Worm (Caenorhabditis elegans) whole organism, L1 larva: Measurements from ENCODE around the gene nhr-78.

Experiments
- C04F5.9 ChIP-seq: sonication (generic microtip); optimal IDR thresholded peaks from 2 replicates; lab custom pipeline; 2016; ENCODE audit warnings: missing genetic modification characterization, missing compliant biosample characterization
- C16A3.4 ChIP-seq: fragments of 150-350 bp; optimal IDR thresholded peaks from 2 replicates; lab custom pipeline; 2014; ENCODE audit warnings: missing biosample characterization, missing genetic modification characterization
- blmp-1 ChIP-seq: fragments of 150-350 bp; optimal IDR thresholded peaks from 2 replicates; lab custom pipeline; 2014; ENCODE audit warnings: missing biosample characterization, missing genetic modification characterization
- ceh-8 ChIP-seq: fragments of 200-800 bp; sonication (Bioruptor generic); optimal IDR thresholded peaks from 2 replicates; lab custom pipeline; 2018; ENCODE audit warnings: mild to moderate bottlenecking, missing genetic modification characterization, moderate library complexity, missing compliant biosample characterization
- ceh-82 ChIP-seq, 3 experiments: fragments of 150-350 bp in 1 of 3; sonication (generic microtip) in 2 of 3; optimal IDR thresholded peaks; 2 replicates each; lab custom pipeline; 2014 to 2017; ENCODE audit warnings: missing biosample characterization in 3 of 3, missing genetic modification characterization in 3 of 3
- ceh-90 ChIP-seq: sonication (generic microtip); optimal IDR thresholded peaks from 2 replicates; lab custom pipeline; 2016; ENCODE audit warnings: missing genetic modification characterization, missing compliant biosample characterization
- dpl-1 ChIP-seq, 3 experiments: fragments of 150-350 bp in 2 of 3; sonication (generic microtip) in 1 of 3; optimal IDR thresholded peaks; 2 replicates each; lab custom pipeline; 2014 to 2017; ENCODE audit warnings: missing biosample characterization in 3 of 3, missing genetic modification characterization in 3 of 3, missing genetic modification reagents in 3 of 3
- dsc-1 ChIP-seq: sonication (generic microtip); optimal IDR thresholded peaks from 2 replicates; lab custom pipeline; 2016; ENCODE audit warnings: mild to moderate bottlenecking, missing genetic modification characterization, missing compliant biosample characterization
- efl-1 ChIP-seq, 4 experiments: fragments of 150-350 bp; optimal IDR thresholded peaks in 3 of 4; peaks in 1 of 4; 1 replicate in 1 of 4; 2 replicates in 3 of 4; lab custom pipeline; 2014; ENCODE audit warnings: missing biosample characterization in 2 of 4, missing genetic modification characterization in 2 of 4, missing genetic modification reagents in 2 of 4
- egl-13 ChIP-seq: sonication (generic microtip); optimal IDR thresholded peaks from 2 replicates; lab custom pipeline; 2016; ENCODE audit warnings: missing genotype, missing genetic modification reagents, missing genetic modification characterization, missing compliant biosample characterization
- egl-27 ChIP-seq, 2 experiments: fragments of 150-350 bp in 1 of 2; sonication (generic microtip); optimal IDR thresholded peaks; 3 replicates each; lab custom pipeline; 2017 to 2018; ENCODE audit warnings: missing biosample characterization in 2 of 2, missing genetic modification characterization in 2 of 2, missing genetic modification reagents in 2 of 2
- elt-2 ChIP-seq: sonication (generic microtip); optimal IDR thresholded peaks from 2 replicates; lab custom pipeline; 2016; ENCODE audit warnings: missing genetic modification characterization, mild to moderate bottlenecking, inconsistent platforms, missing compliant biosample characterization, missing genetic modification reagents
- ets-5 ChIP-seq: fragments of 200-800 bp; sonication (Bioruptor generic); IDR thresholded peaks from 2 replicates; pipeline ENCODE4 v1.3.6; 2022; ENCODE audit warnings: missing genetic modification characterization, missing compliant biosample characterization
- hlh-17 ChIP-seq: fragments of 200-800 bp; sonication (Bioruptor generic); optimal IDR thresholded peaks from 2 replicates; lab custom pipeline; 2018; ENCODE audit warnings: missing genetic modification characterization, mild to moderate bottlenecking, missing compliant biosample characterization, moderate library complexity, borderline replicate concordance
- hlh-4 ChIP-seq: sonication (generic microtip); optimal IDR thresholded peaks from 2 replicates; lab custom pipeline; 2016; ENCODE audit warnings: mild to moderate bottlenecking, missing genetic modification characterization, missing compliant biosample characterization
- isw-1 ChIP-seq: fragments of 200-800 bp; sonication (Bioruptor generic); IDR thresholded peaks from 2 replicates; pipeline ENCODE4 v1.3.6; 2022; ENCODE audit warnings: missing genetic modification characterization, missing compliant biosample characterization
- jun-1 ChIP-seq: fragments of 150-350 bp; optimal IDR thresholded peaks from 2 replicates; lab custom pipeline; 2014; ENCODE audit warnings: missing biosample characterization, missing genetic modification reagents, missing genetic modification characterization
- lin-35 ChIP-seq, 2 experiments: fragments of 150-350 bp; optimal IDR thresholded peaks; 2 replicates each; lab custom pipeline; 2014; ENCODE audit warnings: missing biosample characterization in 2 of 2, missing genetic modification characterization in 2 of 2, missing genetic modification reagents in 2 of 2
- mef-2 ChIP-seq: fragments of 150-350 bp; optimal IDR thresholded peaks from 2 replicates; lab custom pipeline; 2014; ENCODE audit warnings: missing biosample characterization, missing genetic modification characterization
- nhr-12 ChIP-seq: sonication (generic microtip); optimal IDR thresholded peaks from 2 replicates; lab custom pipeline; 2017; ENCODE audit warnings: missing biosample characterization, missing genetic modification characterization
- nhr-19 ChIP-seq: fragments of 200-800 bp; sonication (Bioruptor generic); conservative IDR thresholded peaks from 2 replicates; pipeline ENCODE4 v1.3.6; 2022; ENCODE audit warnings: missing genetic modification characterization, missing compliant biosample characterization
- nhr-20 ChIP-seq: sonication (generic microtip); optimal IDR thresholded peaks from 2 replicates; lab custom pipeline; 2016; ENCODE audit warnings: mild to moderate bottlenecking, missing genetic modification characterization, missing compliant biosample characterization
- nhr-237 ChIP-seq: fragments of 150-350 bp; optimal IDR thresholded peaks from 2 replicates; lab custom pipeline; 2014; ENCODE audit warnings: missing biosample characterization, missing genetic modification characterization
- nhr-71 ChIP-seq: sonication (generic microtip); optimal IDR thresholded peaks from 2 replicates; lab custom pipeline; 2016; ENCODE audit warnings: mild to moderate bottlenecking, missing genetic modification characterization, moderate library complexity, missing compliant biosample characterization
- nhr-76 ChIP-seq: sonication (generic microtip); optimal IDR thresholded peaks from 2 replicates; lab custom pipeline; 2017; ENCODE audit warnings: missing biosample characterization, missing genetic modification characterization
- nhr-77 ChIP-seq: fragments of 150-350 bp; optimal IDR thresholded peaks from 2 replicates; lab custom pipeline; 2014; ENCODE audit warnings: missing biosample characterization, missing genetic modification characterization
- nhr-85 ChIP-seq: sonication (generic microtip); peaks from one replicate; lab custom pipeline; 2016; ENCODE audit warnings: missing genetic modification characterization, inconsistent platforms, missing compliant biosample characterization
- skn-1 ChIP-seq: fragments of 150-350 bp; optimal IDR thresholded peaks from 2 replicates; lab custom pipeline; 2014; ENCODE audit warnings: missing biosample characterization, missing genetic modification characterization
- snpc-4 ChIP-seq: fragments of 150-350 bp; optimal IDR thresholded peaks from 2 replicates; lab custom pipeline; 2014; ENCODE audit warnings: missing biosample characterization, missing genetic modification characterization
- snu-23 ChIP-seq: sonication (generic microtip); optimal IDR thresholded peaks from 2 replicates; lab custom pipeline; 2016; ENCODE audit warnings: missing genetic modification characterization, missing compliant biosample characterization
- sptf-1 ChIP-seq: fragments of 150-350 bp; optimal IDR thresholded peaks from 2 replicates; lab custom pipeline; 2014; ENCODE audit warnings: missing biosample characterization, missing genetic modification characterization
- unc-30 ChIP-seq: sonication (generic microtip); optimal IDR thresholded peaks from 2 replicates; lab custom pipeline; 2017; ENCODE audit warnings: missing biosample characterization, missing genetic modification characterization
- unc-62 ChIP-seq: fragments of 150-350 bp; optimal IDR thresholded peaks from 2 replicates; lab custom pipeline; 2014; ENCODE audit warnings: missing biosample characterization, missing genetic modification reagents, missing genetic modification characterization
- xbp-1 ChIP-seq: sonication (generic microtip); optimal IDR thresholded peaks from 2 replicates; lab custom pipeline; 2016; ENCODE audit warnings: missing genetic modification characterization, missing compliant biosample characterization

Gene nhr-78

DNA sequence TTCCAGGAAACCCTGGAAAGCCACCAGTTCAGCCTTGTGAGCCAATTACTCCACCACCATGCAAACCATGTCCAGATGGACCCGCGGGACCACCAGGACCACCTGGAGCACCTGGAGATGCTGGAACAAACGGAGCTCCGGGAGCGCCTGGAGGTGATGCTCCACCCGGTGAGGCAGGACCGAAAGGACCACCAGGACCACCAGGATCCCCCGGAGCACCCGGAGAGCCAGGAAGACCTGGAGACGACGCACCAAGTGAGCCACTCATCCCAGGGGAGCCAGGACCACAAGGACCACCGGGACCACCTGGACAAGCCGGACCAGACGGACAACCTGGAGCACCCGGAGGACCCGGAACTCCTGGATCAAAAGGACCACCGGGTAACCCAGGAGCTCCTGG, 13.0 kb downstream of the nhr-78 start:
- TF ChIP-seq lin-35 (GFP tag; optimal IDR thresholded peaks at IDR 0.05; lab: Kevin White, UChicago) (no peak), snu-23 (GFP tag; lab: Kevin White, UChicago) (no peak), nhr-71 (tag; lab: Kevin White, UChicago) (no peak), ceh-8 (GFP tag; lab: Kevin White, UChicago) (peak; percentile 74), nhr-76 (tag; lab: Kevin White, UChicago) (no peak)

DNA sequence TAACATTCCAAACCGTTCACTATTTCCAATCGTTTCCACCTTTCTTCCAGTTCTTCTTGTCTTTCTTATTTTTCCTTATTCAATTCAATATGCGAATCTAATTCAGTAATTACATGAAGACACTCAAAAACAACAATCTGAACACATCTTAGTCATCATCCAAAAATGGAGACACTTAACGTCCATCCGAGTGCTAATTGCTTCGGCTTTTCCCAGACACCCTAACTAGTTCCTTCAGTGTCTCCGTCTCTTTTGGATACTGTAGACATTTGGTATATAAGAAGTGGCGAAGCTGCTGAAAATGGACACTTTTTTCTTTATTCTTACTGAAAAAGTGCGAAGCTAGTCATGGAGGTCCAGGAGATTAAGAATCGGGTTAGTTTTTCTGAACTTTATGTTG, 14.7 kb downstream of the nhr-78 start, which contains the start of gene col-33:
Gene col-33, plus strand, starts transcription at position 301 of the 400 bp plus-strand sequence.
- TF ChIP-seq efl-1 (optimal IDR thresholded peaks at IDR 0.05; lab: Kevin White, UChicago) (no peak), efl-1 (GFP tag; optimal IDR thresholded peaks at IDR 0.05 in 1 of 2; lab: Kevin White, UChicago) (no peak), hlh-4 (tag; lab: Kevin White, UChicago) (no peak), blmp-1 (tag; lab: Kevin White, UChicago) (no peak), nhr-20 (tag; lab: Kevin White, UChicago) (no peak), snpc-4 (tag; lab: Kevin White, UChicago) (no peak)

DNA sequence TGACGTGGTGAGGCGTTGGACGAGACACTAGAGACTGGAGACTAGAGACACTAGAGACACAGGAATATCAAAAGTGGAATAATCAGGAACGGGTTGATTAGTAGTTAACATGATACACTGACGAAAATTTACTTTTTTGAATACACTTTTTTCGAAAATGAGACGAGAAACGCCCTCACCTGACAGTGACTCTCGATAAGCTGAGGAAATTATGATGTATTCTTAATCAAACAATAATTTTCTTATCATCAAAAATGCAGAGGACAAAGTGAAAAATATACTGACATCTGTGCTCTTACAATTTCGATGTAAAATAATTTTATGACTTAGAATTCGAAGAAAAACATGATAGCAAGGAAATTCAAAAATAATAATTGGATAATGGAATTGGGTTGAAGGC, 18.2 kb downstream of the nhr-78 start:
- TF ChIP-seq elt-2 (tag; lab: Kevin White, UChicago): peak; percentile 59
- TF ChIP-seq unc-62 (GFP tag; lab: Kevin White, UChicago): no peak
- TF ChIP-seq dpl-1 (GFP tag; optimal IDR thresholded peaks at IDR 0.05; lab: Kevin White, UChicago): no peak
- no peak for TF ChIP-seq nhr-237 (tag; lab: Kevin White, UChicago)
- TF ChIP-seq ceh-90 (tag; lab: Kevin White, UChicago): no peak
- TF ChIP-seq xbp-1 (tag; lab: Kevin White, UChicago): no peak
- TF ChIP-seq ets-5: no peak
- no peak for TF ChIP-seq egl-13
- no peak for TF ChIP-seq sptf-1
- no peak for TF ChIP-seq hlh-17 (GFP tag; lab: Kevin White, UChicago)
- TF ChIP-seq jun-1 (tag; lab: Kevin White, UChicago): peak; percentile 38
- no peak for TF ChIP-seq nhr-12 (tag; lab: Kevin White, UChicago)
- no peak for TF ChIP-seq ceh-82 (tag; optimal IDR thresholded peaks at IDR 0.05; lab: Kevin White, UChicago)
- no peak for TF ChIP-seq snu-23 (GFP tag; lab: Kevin White, UChicago)
- TF ChIP-seq skn-1 (tag; lab: Kevin White, UChicago): no peak

DNA sequence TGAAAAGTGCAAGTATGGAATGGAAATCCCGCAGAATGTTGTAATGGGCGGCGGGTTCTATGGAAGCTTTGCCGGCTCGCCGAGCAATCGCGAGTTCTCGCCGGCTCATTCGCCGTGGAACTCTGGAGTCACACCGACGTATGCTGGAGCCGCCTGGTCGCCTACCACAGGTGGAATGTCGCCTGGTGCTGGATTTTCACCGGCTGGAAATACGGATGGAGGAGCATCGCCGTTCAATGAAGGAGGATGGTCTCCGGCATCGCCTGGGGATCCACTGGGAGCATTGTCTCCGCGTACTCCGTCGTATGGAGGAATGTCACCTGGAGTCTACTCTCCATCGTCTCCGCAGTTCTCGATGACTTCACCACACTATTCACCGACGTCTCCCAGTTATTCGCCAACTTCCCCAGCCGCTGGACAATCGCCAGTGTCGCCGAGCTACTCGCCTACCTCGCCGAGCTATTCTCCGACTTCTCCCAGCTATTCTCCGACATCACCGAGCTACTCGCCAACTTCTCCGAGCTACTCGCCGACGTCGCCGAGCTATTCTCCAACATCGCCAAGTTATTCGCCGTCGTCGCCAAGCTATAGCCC, 22.6 kb downstream of the nhr-78 start:
- no peak for TF ChIP-seq efl-1 (optimal IDR thresholded peaks at IDR 0.05; lab: Kevin White, UChicago)
- TF ChIP-seq efl-1 (GFP tag; optimal IDR thresholded peaks at IDR 0.05 in 1 of 2; lab: Kevin White, UChicago): peak in 1 of 2 experiments; percentile 57
- TF ChIP-seq egl-27 (tag; optimal IDR thresholded peaks at IDR 0.05; lab: Kevin White, UChicago): no peak
- no peak for TF ChIP-seq isw-1 (GFP tag; lab: Robert Waterston, UW)
- no peak for TF ChIP-seq jun-1 (tag; lab: Kevin White, UChicago)
- TF ChIP-seq nhr-85: no peak
- TF ChIP-seq skn-1 (tag; lab: Kevin White, UChicago): no peak

DNA sequence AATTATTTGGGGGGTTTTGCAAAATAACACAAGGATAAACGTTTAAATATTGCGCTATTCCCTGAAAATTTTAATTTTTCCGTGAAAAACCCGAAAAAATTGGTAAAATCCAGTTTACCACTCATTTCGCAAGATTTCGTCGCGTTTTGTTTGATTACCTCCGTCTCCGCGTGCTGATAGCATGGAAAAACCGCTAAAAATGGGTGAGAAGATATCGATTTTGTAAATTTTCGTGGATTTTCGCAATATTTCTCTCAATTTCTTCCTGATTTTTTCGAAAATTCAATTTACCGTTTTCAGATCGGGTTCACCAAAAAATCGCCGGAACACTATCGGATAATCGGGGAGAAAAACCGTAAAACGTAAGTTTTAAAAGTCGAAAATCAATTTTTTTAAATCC, 29.9 kb downstream of the nhr-78 start, which contains the start of gene ama-1:
Gene ama-1, plus strand, starts transcription at position 301 of the 400 bp plus-strand sequence.
- TF ChIP-seq dsc-1 (tag; lab: Kevin White, UChicago) (no peak), skn-1 (tag; lab: Kevin White, UChicago) (no peak), nhr-76 (tag; lab: Kevin White, UChicago) (no peak), unc-30 (tag; lab: Kevin White, UChicago) (no peak), C04F5.9 (tag; lab: Kevin White, UChicago) (no peak), nhr-20 (tag; lab: Kevin White, UChicago) (no peak), egl-13 (no peak), hlh-17 (GFP tag; lab: Kevin White, UChicago) (no peak), snu-23 (GFP tag; lab: Kevin White, UChicago) (no peak), elt-2 (tag; lab: Kevin White, UChicago) (no peak), snpc-4 (tag; lab: Kevin White, UChicago) (no peak), nhr-12 (tag; lab: Kevin White, UChicago) (no peak), unc-62 (GFP tag; lab: Kevin White, UChicago) (no peak), nhr-19 (GFP tag; lab: Robert Waterston, UW) (no peak), ets-5 (no peak), dpl-1 (GFP tag; optimal IDR thresholded peaks at IDR 0.05; lab: Kevin White, UChicago) (no peak), nhr-77 (no peak), C16A3.4 (no peak), ceh-90 (tag; lab: Kevin White, UChicago) (no peak), mef-2 (tag; lab: Kevin White, UChicago) (no peak)
